Worm (Caenorhabditis elegans): Measurements from ENCODE around the gene Y94H6A.3.

Y94H6A.3 gene

ce11 chrIV:2705675-2706074 is 29.4 kb downstream of the Y94H6A.3 start:
- TF ChIP-seq C08G9.2 (tag; optimal IDR thresholded peaks at IDR 0.05) (no peak), elt-2 (tag; optimal IDR thresholded peaks at IDR 0.05) (no peak), ama-1 (optimal IDR thresholded peaks at IDR 0.05) (no peak), pqm-1 (tag; optimal IDR thresholded peaks at IDR 0.05) (no peak), ceh-34 (tag; optimal IDR thresholded peaks at IDR 0.05) (no peak), sdc-2 (tag; optimal IDR thresholded peaks at IDR 0.05) (no peak), rnt-1 (tag; optimal IDR thresholded peaks at IDR 0.05) (no peak), ahr-1 (tag; optimal IDR thresholded peaks at IDR 0.05) (no peak), unc-3 (GFP tag; conservative IDR thresholded peaks at IDR 0.05) (no peak), unc-3 (tag; optimal IDR thresholded peaks at IDR 0.05) (no peak), nhr-232 (tag; optimal IDR thresholded peaks at IDR 0.05) (no peak), lim-6 (tag; optimal IDR thresholded peaks at IDR 0.05) (no peak)

- no peak for TF ChIP-seq pha-4 (tag; optimal IDR thresholded peaks at IDR 0.05)
- no peak for TF ChIP-seq nhr-11 (tag; optimal IDR thresholded peaks at IDR 0.05)
- no peak for TF ChIP-seq ceh-19 (GFP tag; optimal IDR thresholded peaks at IDR 0.05)
- TF ChIP-seq hlh-15 (tag; optimal IDR thresholded peaks at IDR 0.05), result no peak
Observed at ce11 chrIV:2707012-2707411, 30.7 kb downstream of the Y94H6A.3 start, which contains the start of gene ubc-8. Gene ubc-8, minus strand, starts transcription at chrIV:2707238.

DNA sequence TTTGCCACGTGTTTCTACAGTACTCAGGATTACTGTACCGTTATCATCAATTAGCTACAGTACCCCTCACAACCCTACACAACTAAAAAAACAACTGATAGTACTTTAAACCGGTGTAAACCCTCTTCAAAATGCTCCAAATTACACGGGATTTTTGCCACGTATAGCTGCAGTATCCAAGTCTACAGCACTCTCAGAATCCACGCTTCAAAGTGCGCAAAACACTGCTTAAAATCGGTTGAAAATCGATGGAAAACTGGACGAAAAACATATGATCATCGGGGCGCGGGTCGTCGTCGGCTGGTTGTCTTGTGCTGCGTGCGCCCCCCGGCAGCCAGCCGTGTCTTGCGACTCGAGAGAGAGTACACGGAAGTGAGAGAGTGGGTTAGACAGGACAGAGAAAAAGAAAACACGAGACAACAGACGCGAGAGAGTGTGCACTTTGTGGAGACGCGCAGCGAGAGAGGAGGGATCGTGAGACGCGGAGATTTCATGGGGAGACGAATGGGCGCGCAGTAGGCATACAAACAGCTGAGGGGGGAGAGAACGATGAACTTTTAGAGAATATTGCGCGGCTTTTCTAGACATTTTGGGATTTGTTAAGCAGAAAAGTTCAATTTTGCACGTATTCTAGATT is 32.1 kb downstream of the Y94H6A.3 start:
- TF ChIP-seq pha-4 (tag; optimal IDR thresholded peaks at IDR 0.05) (no peak), zip-5 (tag; optimal IDR thresholded peaks at IDR 0.05) (no peak), sdc-2 (tag; optimal IDR thresholded peaks at IDR 0.05) (peak; percentile 24), che-1 (tag; optimal IDR thresholded peaks at IDR 0.05) (no peak), hlh-13 (GFP tag; optimal IDR thresholded peaks at IDR 0.05) (no peak), ceh-22 (tag; optimal IDR thresholded peaks at IDR 0.05) (no peak), elt-2 (tag; optimal IDR thresholded peaks at IDR 0.05) (no peak), ceh-2 (tag; optimal IDR thresholded peaks at IDR 0.05) (peak; percentile 38), ceh-48 (tag; optimal IDR thresholded peaks at IDR 0.05) (no peak), gmeb-2 (tag; optimal IDR thresholded peaks at IDR 0.05) (no peak), pag-3 (tag; optimal IDR thresholded peaks at IDR 0.05; ENCODE audit: borderline replicate concordance) (no peak), ceh-9 (tag; optimal IDR thresholded peaks at IDR 0.05) (no peak), ama-1 (optimal IDR thresholded peaks at IDR 0.05) (no peak), hlh-6 (tag; optimal IDR thresholded peaks at IDR 0.05) (peak; percentile 42), mec-3 (tag; optimal IDR thresholded peaks at IDR 0.05; ENCODE audit: borderline replicate concordance) (no peak), T23F11.4 (GFP tag; optimal IDR thresholded peaks at IDR 0.05) (no peak), ceh-6 (GFP tag; optimal IDR thresholded peaks at IDR 0.05) (no peak), nfya-1 (tag; optimal IDR thresholded peaks at IDR 0.05) (peak; percentile 89), ceh-14 (tag; optimal IDR thresholded peaks at IDR 0.05) (peak; percentile 16), unc-55 (GFP tag; optimal IDR thresholded peaks at IDR 0.05) (peak; percentile 87), pax-1 (tag; optimal IDR thresholded peaks at IDR 0.05) (no peak), sox-4 (tag; optimal IDR thresholded peaks at IDR 0.05) (no peak), rnt-1 (tag; optimal IDR thresholded peaks at IDR 0.05) (peak; percentile 42), ceh-19 (GFP tag; optimal IDR thresholded peaks at IDR 0.05) (no peak), unc-86 (tag; optimal IDR thresholded peaks at IDR 0.05) (no peak), ceh-34 (tag; optimal IDR thresholded peaks at IDR 0.05) (peak; percentile 52), pqm-1 (tag; optimal IDR thresholded peaks at IDR 0.05) (no peak), hlh-8 (tag; optimal IDR thresholded peaks at IDR 0.05) (peak; percentile 24), tbx-7 (tag; optimal IDR thresholded peaks at IDR 0.05) (no peak), K02D7.2 (tag; optimal IDR thresholded peaks at IDR 0.05) (no peak), ceh-30 (tag; optimal IDR thresholded peaks at IDR 0.05) (no peak), ceh-45 (GFP tag; IDR thresholded peaks at IDR 0.05) (no peak), tbx-2 (tag; optimal IDR thresholded peaks at IDR 0.05) (peak; percentile 72), syd-9 (tag; optimal IDR thresholded peaks at IDR 0.05) (no peak), hlh-15 (tag; optimal IDR thresholded peaks at IDR 0.05) (no peak), ztf-16 (tag; optimal IDR thresholded peaks at IDR 0.05) (no peak), npax-4 (tag; optimal IDR thresholded peaks at IDR 0.05) (no peak), ets-4 (tag; optimal IDR thresholded peaks at IDR 0.05) (peak; percentile 9), unc-3 (GFP tag; conservative IDR thresholded peaks at IDR 0.05) (no peak), unc-3 (tag; optimal IDR thresholded peaks at IDR 0.05) (no peak), odd-2 (tag; optimal IDR thresholded peaks at IDR 0.05) (no peak), eyg-1 (tag; optimal IDR thresholded peaks at IDR 0.05) (no peak), sox-2 (GFP tag; IDR thresholded peaks at IDR 0.05) (no peak), C08G9.2 (tag; optimal IDR thresholded peaks at IDR 0.05) (peak; percentile 21)
